Worm (Caenorhabditis elegans) whole organism, young adult: ENCODE data around the gene K02G10.5.
A peak's percentile ranks its signal among the peaks of the same experiment; 100 is the strongest.

Experiments
- B0336.3 ChIP-seq: fragments of 200-800 bp; sonication (Bioruptor generic); IDR thresholded peaks from 2 replicates; pipeline ENCODE4 v1.3.6; 2022; ENCODE audit warnings: missing genetic modification characterization, missing compliant biosample characterization
- K12H6.12 ChIP-seq: fragments of 200-800 bp; sonication (Bioruptor generic); optimal IDR thresholded peaks from 2 replicates; lab custom pipeline; 2018; ENCODE audit warnings: mild to moderate bottlenecking, missing genetic modification characterization, missing compliant biosample characterization
- T07F8.4 ChIP-seq: sonication (generic microtip); optimal IDR thresholded peaks from 2 replicates; lab custom pipeline; 2016; ENCODE audit warnings: mild to moderate bottlenecking, missing genetic modification characterization, moderate library complexity, missing compliant biosample characterization
- ZK185.1 ChIP-seq: sonication (generic microtip); optimal IDR thresholded peaks from 2 replicates; lab custom pipeline; 2016; ENCODE audit warnings: mild to moderate bottlenecking, missing genetic modification characterization, missing compliant biosample characterization; ENCODE audit not compliant: poor library complexity, severe bottlenecking
- aptf-3 ChIP-seq: fragments of 200-800 bp; sonication (Bioruptor generic); IDR thresholded peaks from 2 replicates; pipeline ENCODE4 v1.3.6; 2022; ENCODE audit warnings: missing genetic modification characterization, missing compliant biosample characterization
- atf-7 ChIP-seq: sonication (generic microtip); optimal IDR thresholded peaks from 2 replicates; lab custom pipeline; 2017; ENCODE audit warnings: mild to moderate bottlenecking, missing genetic modification characterization, missing compliant biosample characterization
- attf-5 ChIP-seq: fragments of 200-800 bp; sonication (Bioruptor generic); optimal IDR thresholded peaks from 2 replicates; lab custom pipeline; 2018; ENCODE audit warnings: mild to moderate bottlenecking, missing genetic modification characterization, missing compliant biosample characterization
- cebp-1 ChIP-seq, 2 experiments: fragments of 200-800 bp in 1 of 2; sonication (Bioruptor generic) in 1 of 2; sonication (generic microtip) in 1 of 2; IDR thresholded peaks in 1 of 2; optimal IDR thresholded peaks in 1 of 2; 2 replicates each; pipeline versions ENCODE4 v1.3.6 to Lab custom; 2017 to 2022; ENCODE audit warnings: missing compliant biosample characterization in 2 of 2, missing genetic modification characterization in 2 of 2, mild to moderate bottlenecking in 1 of 2, missing genetic modification reagents in 1 of 2, moderate library complexity in 1 of 2
- ceh-27 ChIP-seq: fragments of 200-800 bp; sonication (Bioruptor generic); optimal IDR thresholded peaks from 2 replicates; lab custom pipeline; 2018; ENCODE audit warnings: mild to moderate bottlenecking, missing genetic modification characterization, moderate library complexity, missing compliant biosample characterization
- ceh-79 ChIP-seq: sonication (generic microtip); optimal IDR thresholded peaks from 2 replicates; lab custom pipeline; 2017; ENCODE audit warnings: mild to moderate bottlenecking, missing genetic modification characterization, missing compliant biosample characterization
- dox-1 ChIP-seq: fragments of 200-800 bp; sonication (Bioruptor generic); IDR thresholded peaks from 2 replicates; pipeline ENCODE4 v1.3.6; 2022; ENCODE audit warnings: missing genetic modification reagents, missing genetic modification characterization, missing compliant biosample characterization
- egl-44 ChIP-seq: fragments of 200-800 bp; sonication (Bioruptor generic); IDR thresholded peaks from 2 replicates; pipeline ENCODE4 v1.3.6; 2022; ENCODE audit warnings: missing genetic modification reagents, missing genetic modification characterization, missing compliant biosample characterization
- ekl-4 ChIP-seq: fragments of 200-800 bp; sonication (Bioruptor generic); IDR thresholded peaks from 2 replicates; pipeline ENCODE4 v1.3.6; 2022; ENCODE audit warnings: missing genetic modification reagents, missing genetic modification characterization, missing compliant biosample characterization
- gei-17 ChIP-seq: fragments of 200-800 bp; sonication (Bioruptor generic); optimal IDR thresholded peaks from 2 replicates; lab custom pipeline; 2018; ENCODE audit warnings: mild to moderate bottlenecking, missing genetic modification characterization, missing compliant biosample characterization
- let-607 ChIP-seq, 2 experiments: fragments of 200-800 bp in 1 of 2; sonication (Bioruptor generic) in 1 of 2; sonication (generic microtip) in 1 of 2; optimal IDR thresholded peaks; 2 replicates each; lab custom pipeline; 2016 to 2018; ENCODE audit warnings: mild to moderate bottlenecking in 2 of 2, missing compliant biosample characterization in 2 of 2, missing genetic modification characterization in 2 of 2, moderate library complexity in 2 of 2, missing genotype in 1 of 2
- lin-40 ChIP-seq: sonication (generic microtip); optimal IDR thresholded peaks from 2 replicates; lab custom pipeline; 2016; ENCODE audit warnings: missing genetic modification characterization, mild to moderate bottlenecking, missing compliant biosample characterization, missing genotype, missing genetic modification reagents
- madf-10 ChIP-seq: sonication (generic microtip); optimal IDR thresholded peaks from 2 replicates; lab custom pipeline; 2016; ENCODE audit warnings: mild to moderate bottlenecking, missing genetic modification characterization, missing compliant biosample characterization
- madf-6 ChIP-seq: fragments of 200-800 bp; sonication (Bioruptor generic); IDR thresholded peaks from 2 replicates; pipeline ENCODE4 v1.3.6; 2022; ENCODE audit warnings: missing genetic modification reagents, missing genetic modification characterization, missing compliant biosample characterization
- madf-8 ChIP-seq: fragments of 200-800 bp; sonication (Bioruptor generic); conservative IDR thresholded peaks from 2 replicates; pipeline ENCODE4 v1.3.6; 2022; ENCODE audit warnings: missing genetic modification reagents, missing genetic modification characterization, missing compliant biosample characterization
- mes-4 ChIP-seq: sonication (generic microtip); optimal IDR thresholded peaks from 2 replicates; lab custom pipeline; 2016; ENCODE audit warnings: missing genotype, missing genetic modification characterization, missing compliant biosample characterization
- nfyb-1 ChIP-seq: fragments of 200-800 bp; sonication (Bioruptor generic); IDR thresholded peaks from 2 replicates; pipeline ENCODE4 v1.3.6; 2022; ENCODE audit warnings: missing genetic modification reagents, missing genetic modification characterization, missing compliant biosample characterization
- nhr-80 ChIP-seq: sonication (generic microtip); optimal IDR thresholded peaks from 2 replicates; lab custom pipeline; 2016; ENCODE audit warnings: missing genetic modification characterization, missing compliant biosample characterization
- rec-8 ChIP-seq, 2 experiments: sonication (generic microtip); optimal IDR thresholded peaks; 2 replicates each; lab custom pipeline; 2016; ENCODE audit warnings: mild to moderate bottlenecking in 2 of 2, missing genetic modification characterization in 2 of 2, missing genetic modification reagents in 2 of 2, missing genotype in 2 of 2, missing biosample characterization in 1 of 2, missing compliant biosample characterization in 1 of 2, moderate library complexity in 1 of 2
- unc-62 ChIP-seq: fragments of 150-350 bp; optimal IDR thresholded peaks from 2 replicates; lab custom pipeline; 2014; ENCODE audit warnings: missing biosample characterization, missing genetic modification reagents, missing genetic modification characterization
- ztf-26 ChIP-seq: sonication (generic microtip); optimal IDR thresholded peaks from 2 replicates; lab custom pipeline; 2017; ENCODE audit warnings: missing genetic modification characterization, missing compliant biosample characterization
- ztf-3 ChIP-seq: fragments of 200-800 bp; sonication (Bioruptor generic); optimal IDR thresholded peaks from 2 replicates; lab custom pipeline; 2018; ENCODE audit warnings: mild to moderate bottlenecking, missing genetic modification characterization, missing compliant biosample characterization

Gene K02G10.5

ce11 chrX:4662964-4663684 is 27.9 kb downstream of the K02G10.5 start:
- no peak for TF ChIP-seq egl-44

ce11 chrX:4662293-4662825 is 28.6 kb downstream of the K02G10.5 start:
- TF ChIP-seq atf-7 (tag; lab: Kevin White, UChicago) (peak; percentile 64), unc-62 (GFP tag; lab: Kevin White, UChicago) (peak; percentile 22), mes-4 (no peak), ztf-3 (GFP tag; lab: Kevin White, UChicago) (no peak), ZK185.1 (tag; lab: Kevin White, UChicago) (peak; percentile 35), K12H6.12 (tag; lab: Kevin White, UChicago) (peak; percentile 30), ekl-4 (0 out of 2 replicates have a peak, but pooled peaks have one; percentile 38), madf-10 (tag; lab: Kevin White, UChicago) (no peak), ceh-27 (GFP tag; lab: Kevin White, UChicago) (peak; percentile 45), nfyb-1 (GFP tag; lab: Robert Waterston, UW) (peak; percentile 60; the same call in 1 of the 2 replicates), rec-8 (tag; optimal IDR thresholded peaks at IDR 0.05; lab: Kevin White, UChicago) (no peak), attf-5 (GFP tag; lab: Kevin White, UChicago) (peak; percentile 48), nhr-80 (peak; percentile 91), ztf-26 (peak; percentile 39), cebp-1 (GFP tag; IDR thresholded peaks at IDR 0.05; lab: Robert Waterston, UW) (peak; percentile 96), cebp-1 (tag; optimal IDR thresholded peaks at IDR 0.05; lab: Kevin White, UChicago) (peak; percentile 98), dox-1 (GFP tag; lab: Robert Waterston, UW) (peak; percentile 47; the same call in 1 of the 2 replicates), lin-40 (tag; lab: Kevin White, UChicago) (peak; percentile 53)

ce11 chrX:4660268-4660880 is 30.6 kb downstream of the K02G10.5 start, which contains the start of gene nhr-45:
nhr-45 (minus strand) TSS chrX:4660318.
- TF ChIP-seq madf-8 (GFP tag; lab: Robert Waterston, UW) (no peak), nhr-80 (peak; percentile 55), ceh-79 (no peak), let-607 (tag; optimal IDR thresholded peaks at IDR 0.05; lab: Kevin White, UChicago) (no peak), madf-6 (no peak), atf-7 (tag; lab: Kevin White, UChicago) (no peak), T07F8.4 (tag; lab: Kevin White, UChicago) (no peak)

ce11 chrX:4658706-4659105 is 32.3 kb downstream of the K02G10.5 start:
- TF ChIP-seq nhr-80, result peak; percentile 57
- TF ChIP-seq aptf-3 (GFP tag; lab: Robert Waterston, UW), result no peak
- 0 out of 2 replicates have a peak, but pooled peaks have one; percentile 24 for TF ChIP-seq dox-1 (GFP tag; lab: Robert Waterston, UW)
- TF ChIP-seq, all 124 proteins: peak for 2

ce11 chrX:4658303-4658702 is 32.7 kb downstream of the K02G10.5 start:
- no peak for TF ChIP-seq ztf-26
- no peak for TF ChIP-seq gei-17 (GFP tag; lab: Kevin White, UChicago)
- no peak for TF ChIP-seq ztf-3 (GFP tag; lab: Kevin White, UChicago)
- TF ChIP-seq B0336.3 (GFP tag; lab: Robert Waterston, UW), result no peak
- TF ChIP-seq K12H6.12 (tag; lab: Kevin White, UChicago), result no peak
